Fruit fly (Drosophila melanogaster) Kc167 (cell line): ENCODE data around the gene Zasp66.

Experiments used
- Myc ChIP-seq: fragments of >200 bp; optimal IDR thresholded peaks from 2 replicates; lab custom pipeline; 2017; ENCODE audit warnings: missing external identifiers
- Sin3A ChIP-seq: fragments of >200 bp; optimal IDR thresholded peaks from 2 replicates; lab custom pipeline; 2018; ENCODE audit warnings: missing external identifiers
- h ChIP-seq: fragments of >200 bp; optimal IDR thresholded peaks from 3 replicates; lab custom pipeline; 2018; ENCODE audit warnings: missing external identifiers
- insv ChIP-seq: fragments of >200 bp; optimal IDR thresholded peaks from 3 replicates; lab custom pipeline; 2018; ENCODE audit warnings: missing external identifiers
- psq ChIP-seq: fragments of >200 bp; optimal IDR thresholded peaks from 2 replicates; lab custom pipeline; 2017; ENCODE audit warnings: missing external identifiers

- TF ChIP-seq Sin3A (lab: Kevin White, UChicago) (no peak), psq (lab: Kevin White, UChicago) (no peak), insv (no peak), h (lab: Kevin White, UChicago) (no peak), Myc (lab: Kevin White, UChicago) (no peak)
Observed at dm6 chr3L:8623702-8624421, at the start of gene Zasp66, which contains the start of gene GAPsec.
